2 fruit fly cellular contexts compared by ENCODE assay signal in the genomic region with DNA sequence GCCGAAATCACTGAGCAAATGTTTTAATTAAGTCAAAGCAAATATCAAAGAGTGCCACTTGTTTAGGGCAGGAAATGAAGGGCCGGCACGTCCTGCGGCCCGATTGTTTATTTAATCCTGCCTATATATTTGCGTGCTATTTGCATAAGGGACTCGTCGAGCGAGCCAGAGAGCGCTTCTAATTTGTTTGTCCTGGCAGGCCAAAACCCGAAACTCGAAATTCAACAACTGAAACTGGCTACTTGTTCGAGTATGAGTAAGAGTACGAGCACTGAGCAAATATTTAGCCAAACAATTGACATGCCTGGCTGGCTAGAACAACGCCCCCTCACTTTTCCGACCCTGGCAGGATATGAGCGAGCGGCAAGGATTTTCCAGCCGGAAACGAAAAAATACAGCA.
TF ChIP-seq lines count a peak whose summit lies in the region.

No protein-coding gene starts in this region.

- TF ChIP-seq CTCF in whole organism, embryonic (GFP tag; optimal IDR thresholded peaks at IDR 0.05; lab: Kevin White, UChicago) = no peak

TF ChIP-seq in whole organism, embryonic, 481 proteins besides CTCF, POLR2A, EP300 and RAD21:
- TF ChIP-seq zen (tag; optimal IDR thresholded peaks at IDR 0.05; lab: Kevin White, UChicago) (peak; percentile 5), CG8359 (GFP tag; optimal IDR thresholded peaks at IDR 0.05; lab: Kevin White, UChicago; ENCODE audit: borderline replicate concordance) (no peak), CG14710 (tag; optimal IDR thresholded peaks at IDR 0.05; lab: Kevin White, UChicago) (no peak), Dfd (GFP tag; optimal IDR thresholded peaks at IDR 0.05; lab: Kevin White, UChicago) (no peak), fd102C (GFP tag; optimal IDR thresholded peaks at IDR 0.05; lab: Kevin White, UChicago) (peak; percentile 69), hth (optimal IDR thresholded peaks at IDR 0.05; lab: Kevin White, UChicago) (no peak), Ets65A (GFP tag; lab: Kevin White, UChicago) (peak; percentile 73), ab (GFP tag; optimal IDR thresholded peaks at IDR 0.05; lab: Kevin White, UChicago) (no peak), Fer2 (tag; optimal IDR thresholded peaks at IDR 0.05; lab: Kevin White, UChicago) (no peak), NC2β (GFP tag; optimal IDR thresholded peaks at IDR 0.05; lab: Kevin White, UChicago) (no peak), tll (GFP tag; optimal IDR thresholded peaks at IDR 0.05; lab: Kevin White, UChicago) (peak in 1 of 2 experiments; percentile 83), Gsc (GFP tag; IDR thresholded peaks at IDR 0.05; lab: Robert Waterston, UW) (no peak), Rfx (GFP tag; IDR thresholded peaks at IDR 0.05; lab: Robert Waterston, UW) (no peak), hb (GFP tag; IDR thresholded peaks at IDR 0.05; lab: Robert Waterston, UW; ENCODE audit: partially characterized antibody) (0 out of 3 replicates have a peak, but pooled peaks have one; percentile 15)
TF ChIP-seq in whole organism, embryonic: peak in this region for 5.

TF ChIP-seq in whole organism, prepupa, 60 proteins besides CTCF, POLR2A, EP300 and RAD21:
- no peak for TF ChIP-seq fd59A (GFP tag; optimal IDR thresholded peaks at IDR 0.05; lab: Kevin White, UChicago)
- peak; percentile 32 for TF ChIP-seq fkh (GFP tag; optimal IDR thresholded peaks at IDR 0.05; lab: Kevin White, UChicago)
